Worm (Caenorhabditis elegans): ENCODE results near the gene ess-2.

DNA sequence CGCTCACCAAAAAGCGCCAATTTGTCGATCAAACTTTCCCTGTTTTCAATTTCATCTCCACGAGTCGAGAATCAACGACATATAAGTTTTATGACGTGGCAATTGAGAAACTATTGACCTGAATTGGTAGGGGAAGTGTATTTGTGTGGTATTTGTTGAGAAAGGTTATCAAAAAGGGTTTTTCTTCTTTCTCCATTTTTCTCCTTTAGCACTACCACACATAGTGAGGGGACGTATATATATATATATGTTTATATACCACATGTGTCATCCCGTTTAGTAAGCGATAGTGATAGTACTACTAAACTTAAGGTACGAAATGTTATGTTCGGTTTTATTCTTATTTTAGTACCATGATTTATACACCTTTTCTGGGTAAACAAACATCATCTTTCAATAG, 32.5 kb downstream of the ess-2 start:
- TF ChIP-seq him-1 (tag; optimal IDR thresholded peaks at IDR 0.05) = no peak
- TF ChIP-seq dao-5 (tag; optimal IDR thresholded peaks at IDR 0.05) = no peak
